Worm (Caenorhabditis elegans) whole organism, L4/young adult: ENCODE results near the gene F19B2.6.

Experiments
- dao-5 ChIP-seq: sonication (generic microtip); optimal IDR thresholded peaks from 2 replicates; lab custom pipeline; 2016; ENCODE audit warnings: missing genotype, missing genetic modification characterization, moderate library complexity, missing compliant biosample characterization
- him-1 ChIP-seq: sonication (generic microtip); optimal IDR thresholded peaks from 2 replicates; lab custom pipeline; 2016; ENCODE audit warnings: missing genotype, missing genetic modification reagents, missing genetic modification characterization, missing compliant biosample characterization

DNA sequence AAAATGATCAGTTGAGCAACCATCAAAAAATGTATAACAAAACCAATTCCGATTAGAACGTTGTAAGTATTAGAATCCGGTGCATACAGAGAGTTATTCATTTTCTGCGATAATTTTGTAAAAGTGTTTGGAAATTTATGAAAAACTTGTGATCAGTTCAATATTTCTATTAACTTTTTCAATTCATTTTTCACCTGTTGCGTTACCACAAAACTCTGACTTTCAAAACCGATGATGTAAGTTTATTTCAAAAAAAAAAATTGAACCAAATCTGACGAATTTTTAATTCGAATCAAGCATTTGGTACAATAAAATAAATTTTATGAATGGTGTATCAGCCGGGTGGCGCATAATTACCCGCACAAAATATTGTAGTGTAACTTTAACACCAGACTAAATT lies 28.3 kb downstream of the F19B2.6 start, which contains the start of gene srz-16:
- TF ChIP-seq dao-5 (tag; lab: Kevin White, UChicago) (no peak), him-1 (tag; lab: Kevin White, UChicago) (no peak)
